Worm (Caenorhabditis elegans) whole organism, L1 larva: ENCODE measurements around the gene sre-24.

Experiments
- F16B12.6 ChIP-seq: fragments of 150-350 bp; optimal IDR thresholded peaks from 2 replicates; lab custom pipeline; 2014; ENCODE audit warnings: missing biosample characterization, missing genetic modification characterization
- aha-1 ChIP-seq: fragments of 150-350 bp; optimal IDR thresholded peaks from 2 replicates; lab custom pipeline; 2014; ENCODE audit warnings: missing biosample characterization, missing genetic modification characterization
- aly-2 ChIP-seq: fragments of 150-350 bp; optimal IDR thresholded peaks from 2 replicates; lab custom pipeline; 2014; ENCODE audit warnings: missing biosample characterization, missing genetic modification characterization
- blmp-1 ChIP-seq: fragments of 150-350 bp; optimal IDR thresholded peaks from 2 replicates; lab custom pipeline; 2014; ENCODE audit warnings: missing biosample characterization, missing genetic modification characterization
- ceh-8 ChIP-seq: fragments of 200-800 bp; sonication (Bioruptor generic); optimal IDR thresholded peaks from 2 replicates; lab custom pipeline; 2018; ENCODE audit warnings: mild to moderate bottlenecking, missing genetic modification characterization, moderate library complexity, missing compliant biosample characterization
- ceh-90 ChIP-seq: sonication (generic microtip); optimal IDR thresholded peaks from 2 replicates; lab custom pipeline; 2016; ENCODE audit warnings: missing genetic modification characterization, missing compliant biosample characterization
- dsc-1 ChIP-seq: sonication (generic microtip); optimal IDR thresholded peaks from 2 replicates; lab custom pipeline; 2016; ENCODE audit warnings: mild to moderate bottlenecking, missing genetic modification characterization, missing compliant biosample characterization
- efl-1 ChIP-seq, 4 experiments: fragments of 150-350 bp; optimal IDR thresholded peaks in 3 of 4; peaks in 1 of 4; 1 replicate in 1 of 4; 2 replicates in 3 of 4; lab custom pipeline; 2014; ENCODE audit warnings: missing biosample characterization in 2 of 4, missing genetic modification characterization in 2 of 4, missing genetic modification reagents in 2 of 4
- egl-27 ChIP-seq, 2 experiments: fragments of 150-350 bp in 1 of 2; sonication (generic microtip); optimal IDR thresholded peaks; 3 replicates each; lab custom pipeline; 2017 to 2018; ENCODE audit warnings: missing biosample characterization in 2 of 2, missing genetic modification characterization in 2 of 2, missing genetic modification reagents in 2 of 2
- fkh-8 ChIP-seq: sonication (generic microtip); optimal IDR thresholded peaks from 2 replicates; lab custom pipeline; 2016; ENCODE audit warnings: mild to moderate bottlenecking, missing genetic modification characterization, missing compliant biosample characterization
- hlh-17 ChIP-seq: fragments of 200-800 bp; sonication (Bioruptor generic); optimal IDR thresholded peaks from 2 replicates; lab custom pipeline; 2018; ENCODE audit warnings: missing genetic modification characterization, mild to moderate bottlenecking, missing compliant biosample characterization, moderate library complexity, borderline replicate concordance
- lin-13 ChIP-seq: fragments of 150-350 bp; optimal IDR thresholded peaks from 2 replicates; lab custom pipeline; 2014; ENCODE audit warnings: missing biosample characterization, missing genetic modification reagents, missing genetic modification characterization
- lin-35 ChIP-seq, 2 experiments: fragments of 150-350 bp; optimal IDR thresholded peaks; 2 replicates each; lab custom pipeline; 2014; ENCODE audit warnings: missing biosample characterization in 2 of 2, missing genetic modification characterization in 2 of 2, missing genetic modification reagents in 2 of 2
- lin-39 ChIP-seq: fragments of 150-350 bp; optimal IDR thresholded peaks from 2 replicates; lab custom pipeline; 2014; ENCODE audit warnings: missing biosample characterization, missing genetic modification reagents, missing genetic modification characterization
- lsy-2 ChIP-seq, 2 experiments: fragments of 150-350 bp; optimal IDR thresholded peaks; 2 replicates each; lab custom pipeline; 2014; ENCODE audit warnings: missing biosample characterization in 2 of 2, missing genetic modification characterization in 2 of 2
- mab-9 ChIP-seq: fragments of 200-800 bp; sonication (Bioruptor generic); IDR thresholded peaks from 2 replicates; pipeline ENCODE4 v1.3.6; 2022; ENCODE audit warnings: missing genetic modification reagents, missing genetic modification characterization, missing compliant biosample characterization
- mdl-1 ChIP-seq, 2 experiments: fragments of 150-350 bp; optimal IDR thresholded peaks; 2 replicates each; lab custom pipeline; 2014 to 2017; ENCODE audit warnings: missing biosample characterization in 2 of 2, missing genetic modification characterization in 2 of 2, inconsistent platforms in 1 of 2
- mep-1 ChIP-seq: fragments of 150-350 bp; optimal IDR thresholded peaks from 2 replicates; lab custom pipeline; 2014; ENCODE audit warnings: missing biosample characterization, missing genetic modification characterization
- nhr-11 ChIP-seq: fragments of 150-350 bp; optimal IDR thresholded peaks from 2 replicates; lab custom pipeline; 2014; ENCODE audit warnings: missing biosample characterization, missing genetic modification characterization
- nhr-12 ChIP-seq: sonication (generic microtip); optimal IDR thresholded peaks from 2 replicates; lab custom pipeline; 2017; ENCODE audit warnings: missing biosample characterization, missing genetic modification characterization
- nhr-19 ChIP-seq: fragments of 200-800 bp; sonication (Bioruptor generic); conservative IDR thresholded peaks from 2 replicates; pipeline ENCODE4 v1.3.6; 2022; ENCODE audit warnings: missing genetic modification characterization, missing compliant biosample characterization
- nhr-20 ChIP-seq: sonication (generic microtip); optimal IDR thresholded peaks from 2 replicates; lab custom pipeline; 2016; ENCODE audit warnings: mild to moderate bottlenecking, missing genetic modification characterization, missing compliant biosample characterization
- nhr-71 ChIP-seq: sonication (generic microtip); optimal IDR thresholded peaks from 2 replicates; lab custom pipeline; 2016; ENCODE audit warnings: mild to moderate bottlenecking, missing genetic modification characterization, moderate library complexity, missing compliant biosample characterization
- nhr-76 ChIP-seq: sonication (generic microtip); optimal IDR thresholded peaks from 2 replicates; lab custom pipeline; 2017; ENCODE audit warnings: missing biosample characterization, missing genetic modification characterization
- nhr-84 ChIP-seq: sonication (generic microtip); optimal IDR thresholded peaks from 2 replicates; lab custom pipeline; 2017; ENCODE audit warnings: missing biosample characterization, missing genetic modification characterization
- nhr-85 ChIP-seq: sonication (generic microtip); peaks from one replicate; lab custom pipeline; 2016; ENCODE audit warnings: missing genetic modification characterization, inconsistent platforms, missing compliant biosample characterization
- pqm-1 ChIP-seq: sonication (generic microtip); optimal IDR thresholded peaks from 3 replicates; lab custom pipeline; 2017; ENCODE audit warnings: missing biosample characterization, missing genetic modification characterization
- rnt-1 ChIP-seq: sonication (generic microtip); optimal IDR thresholded peaks from 2 replicates; lab custom pipeline; 2016; ENCODE audit warnings: mild to moderate bottlenecking, missing genetic modification characterization, moderate library complexity, missing compliant biosample characterization
- skn-1 ChIP-seq: fragments of 150-350 bp; optimal IDR thresholded peaks from 2 replicates; lab custom pipeline; 2014; ENCODE audit warnings: missing biosample characterization, missing genetic modification characterization
- snpc-4 ChIP-seq: fragments of 150-350 bp; optimal IDR thresholded peaks from 2 replicates; lab custom pipeline; 2014; ENCODE audit warnings: missing biosample characterization, missing genetic modification characterization
- snu-23 ChIP-seq: sonication (generic microtip); optimal IDR thresholded peaks from 2 replicates; lab custom pipeline; 2016; ENCODE audit warnings: missing genetic modification characterization, missing compliant biosample characterization
- sox-4 ChIP-seq: sonication (generic microtip); optimal IDR thresholded peaks from 2 replicates; lab custom pipeline; 2016; ENCODE audit warnings: missing genetic modification characterization, missing compliant biosample characterization
- sup-37 ChIP-seq: fragments of 200-800 bp; sonication (Bioruptor generic); optimal IDR thresholded peaks from 2 replicates; lab custom pipeline; 2018; ENCODE audit warnings: mild to moderate bottlenecking, missing genetic modification characterization, missing compliant biosample characterization
- swsn-7 ChIP-seq: sonication (generic microtip); optimal IDR thresholded peaks from 2 replicates; lab custom pipeline; 2016; ENCODE audit warnings: missing genetic modification characterization, missing compliant biosample characterization
- tbx-2 ChIP-seq: sonication (generic microtip); optimal IDR thresholded peaks from 2 replicates; lab custom pipeline; 2016; ENCODE audit warnings: missing genetic modification characterization, missing compliant biosample characterization
- unc-130 ChIP-seq: fragments of 150-350 bp; optimal IDR thresholded peaks from 2 replicates; lab custom pipeline; 2017; ENCODE audit warnings: missing biosample characterization, missing genetic modification characterization, inconsistent platforms
- unc-30 ChIP-seq: sonication (generic microtip); optimal IDR thresholded peaks from 2 replicates; lab custom pipeline; 2017; ENCODE audit warnings: missing biosample characterization, missing genetic modification characterization
- unc-98 ChIP-seq: fragments of 200-800 bp; sonication (Bioruptor generic); IDR thresholded peaks from 2 replicates; pipeline ENCODE4 v1.3.6; 2022; ENCODE audit warnings: missing genetic modification characterization, missing compliant biosample characterization
- xbp-1 ChIP-seq: sonication (generic microtip); optimal IDR thresholded peaks from 2 replicates; lab custom pipeline; 2016; ENCODE audit warnings: missing genetic modification characterization, missing compliant biosample characterization
- zag-1 ChIP-seq: fragments of 150-350 bp; optimal IDR thresholded peaks from 2 replicates; lab custom pipeline; 2014; ENCODE audit warnings: missing biosample characterization, missing genetic modification characterization
- ztf-4 ChIP-seq: fragments of 150-350 bp; optimal IDR thresholded peaks from 2 replicates; lab custom pipeline; 2014; ENCODE audit warnings: missing biosample characterization, missing genetic modification characterization

The sre-24 gene

DNA sequence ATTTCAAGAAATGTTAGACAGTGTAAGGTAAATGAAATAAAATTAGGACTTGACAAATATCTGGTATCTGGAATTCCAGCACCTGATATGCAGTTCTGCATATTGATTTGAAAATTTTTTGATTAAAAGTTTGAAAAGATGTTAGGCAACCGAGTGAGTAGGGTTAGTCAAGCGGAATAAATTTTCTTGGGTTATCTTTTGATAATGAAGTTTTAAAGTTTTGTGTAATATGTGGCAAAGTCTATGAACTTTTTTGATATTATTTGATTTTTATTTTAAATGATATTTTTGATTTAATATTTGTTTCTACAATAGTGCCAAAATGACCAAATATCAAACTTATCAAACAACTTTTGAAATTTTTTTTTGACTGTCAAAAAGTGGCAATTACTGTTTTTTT, 15.0 kb upstream of the sre-24 start, which contains the start of gene srh-241:
srh-241 (minus strand) TSS at position 101 of the 400 bp plus-strand sequence.
- no peak for TF ChIP-seq ceh-8
- no peak for TF ChIP-seq aha-1 (tag; lab: Kevin White, UChicago)
- no peak for TF ChIP-seq unc-98 (GFP tag; lab: Robert Waterston, UW)
- no peak for TF ChIP-seq mdl-1 (tag; optimal IDR thresholded peaks at IDR 0.05; lab: Kevin White, UChicago)
- TF ChIP-seq nhr-85, result no peak
- no peak for TF ChIP-seq nhr-71 (tag; lab: Kevin White, UChicago)
- no peak for TF ChIP-seq ceh-90 (tag; lab: Kevin White, UChicago)
- no peak for TF ChIP-seq mep-1 (tag; lab: Kevin White, UChicago)
- TF ChIP-seq hlh-17 (GFP tag; lab: Kevin White, UChicago), result no peak
- TF ChIP-seq rnt-1 (tag; lab: Kevin White, UChicago), result no peak
- TF ChIP-seq nhr-11 (tag; lab: Kevin White, UChicago), result no peak
- no peak for TF ChIP-seq nhr-12 (tag; lab: Kevin White, UChicago)
- no peak for TF ChIP-seq F16B12.6 (tag; lab: Kevin White, UChicago)
- TF ChIP-seq fkh-8 (tag; lab: Kevin White, UChicago), result no peak
- TF ChIP-seq zag-1 (tag; lab: Kevin White, UChicago), result no peak

DNA sequence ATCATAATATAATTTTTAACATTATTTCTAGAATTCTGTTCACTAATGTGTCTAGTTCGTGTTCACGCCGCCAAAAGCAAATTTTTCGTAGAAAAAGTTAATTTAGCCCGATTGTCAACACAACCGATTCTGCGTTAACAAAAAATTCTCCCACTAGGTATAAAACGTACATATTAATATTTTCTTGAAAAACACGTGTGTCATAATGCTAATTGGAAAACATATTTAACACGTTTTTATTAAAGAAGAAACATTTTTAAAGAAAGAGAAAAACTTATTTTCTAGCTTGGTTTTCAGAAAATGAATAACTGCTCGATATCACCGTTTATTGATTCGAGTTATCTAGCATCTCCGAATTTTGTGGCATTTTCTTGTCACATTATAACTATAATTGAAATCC, 14.4 kb upstream of the sre-24 start, which contains the start of gene srh-243:
srh-243 (plus strand) TSS at position 301 of the 400 bp plus-strand sequence.
- no peak for TF ChIP-seq skn-1 (tag; lab: Kevin White, UChicago)
- no peak for TF ChIP-seq zag-1 (tag; lab: Kevin White, UChicago)
- TF ChIP-seq lsy-2 (tag; optimal IDR thresholded peaks at IDR 0.05; lab: Kevin White, UChicago), result no peak
- no peak for TF ChIP-seq efl-1 (optimal IDR thresholded peaks at IDR 0.05; lab: Kevin White, UChicago)
- no peak for TF ChIP-seq efl-1 (GFP tag; optimal IDR thresholded peaks at IDR 0.05 in 1 of 2; lab: Kevin White, UChicago)
- TF ChIP-seq nhr-20 (tag; lab: Kevin White, UChicago), result no peak
- no peak for TF ChIP-seq lin-39 (tag; lab: Kevin White, UChicago)
- TF ChIP-seq sox-4 (tag; lab: Kevin White, UChicago), result no peak
- no peak for TF ChIP-seq pqm-1 (tag; lab: Kevin White, UChicago)
- no peak for TF ChIP-seq unc-130
- TF ChIP-seq tbx-2 (tag; lab: Kevin White, UChicago), result no peak
- TF ChIP-seq lin-35 (GFP tag; optimal IDR thresholded peaks at IDR 0.05; lab: Kevin White, UChicago), result no peak
- no peak for TF ChIP-seq nhr-19
- no peak for TF ChIP-seq snu-23
- no peak for TF ChIP-seq ztf-4 (tag; lab: Kevin White, UChicago)
- TF ChIP-seq blmp-1, result no peak
- TF ChIP-seq nhr-85, result no peak
- no peak for TF ChIP-seq mdl-1 (tag; optimal IDR thresholded peaks at IDR 0.05; lab: Kevin White, UChicago)
- no peak for TF ChIP-seq aly-2
- no peak for TF ChIP-seq swsn-7

DNA sequence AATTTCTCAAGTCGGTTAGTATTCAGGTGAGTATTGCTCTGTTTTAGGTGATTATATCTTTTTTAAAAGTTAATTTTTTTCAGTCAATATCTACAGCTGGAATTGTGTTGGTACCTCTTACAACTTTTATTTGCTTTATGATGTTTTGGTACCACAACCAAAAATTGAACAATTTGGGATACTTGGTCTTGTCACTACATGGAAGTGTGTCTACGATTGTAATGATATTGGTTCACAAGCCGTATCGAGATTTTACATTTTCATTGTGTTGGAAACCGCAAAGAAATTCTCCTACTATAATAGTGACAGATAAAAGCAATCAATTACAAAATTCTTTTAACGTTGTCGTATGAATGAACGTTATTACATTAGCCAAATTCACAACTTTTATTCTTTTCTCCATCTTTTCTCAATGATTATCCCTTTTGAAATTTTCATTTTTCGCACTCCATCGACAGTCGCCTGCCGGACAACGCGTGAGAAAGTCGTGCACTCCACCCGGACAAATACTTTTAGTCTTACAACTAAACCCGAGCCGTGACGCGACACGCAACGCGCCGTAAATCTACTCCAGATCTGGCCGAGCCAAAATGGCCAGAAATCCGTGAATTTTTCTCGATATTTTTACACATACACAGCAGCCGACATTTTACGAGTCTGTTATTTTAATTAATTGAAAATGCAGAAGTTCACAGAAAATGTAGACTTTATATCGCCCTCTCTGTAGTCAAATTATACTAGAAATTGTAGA, 12.6 kb upstream of the sre-24 start:
- TF ChIP-seq fkh-8 (tag; lab: Kevin White, UChicago) (no peak), lin-13 (GFP tag; lab: Kevin White, UChicago) (no peak), snu-23 (no peak), unc-30 (tag; lab: Kevin White, UChicago) (no peak), xbp-1 (tag; lab: Kevin White, UChicago) (no peak), rnt-1 (tag; lab: Kevin White, UChicago) (no peak), blmp-1 (no peak), dsc-1 (no peak), snpc-4 (tag; lab: Kevin White, UChicago) (no peak), nhr-20 (tag; lab: Kevin White, UChicago) (no peak), egl-27 (tag; optimal IDR thresholded peaks at IDR 0.05; lab: Kevin White, UChicago) (no peak), nhr-76 (tag; lab: Kevin White, UChicago) (no peak), mab-9 (no peak), sup-37 (GFP tag; lab: Kevin White, UChicago) (no peak), nhr-84 (tag; lab: Kevin White, UChicago) (no peak)
- TF ChIP-seq, all 84 proteins: peak for 0
